Fruit fly (Drosophila melanogaster): Measurements from ENCODE around the gene Or10a.

Gene Or10a

DNA sequence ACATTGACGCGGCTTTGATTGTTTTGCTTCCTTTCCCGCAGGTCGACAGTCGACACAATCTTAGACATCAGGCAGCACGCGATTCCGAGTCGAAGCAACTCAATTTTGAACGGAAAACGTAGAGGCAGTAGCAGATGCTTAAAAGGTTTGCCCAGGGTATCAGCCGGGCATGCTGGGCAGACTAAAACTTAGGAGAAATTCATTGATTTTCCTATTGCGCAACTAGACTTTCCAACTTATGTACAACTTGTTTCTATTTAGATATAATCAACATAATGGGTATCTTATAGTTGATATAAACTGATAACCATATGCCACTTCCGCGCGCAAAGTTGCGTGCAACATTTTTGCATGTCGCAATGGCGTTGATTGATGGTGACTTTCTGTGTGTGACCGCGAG lies 49.5 kb upstream of the Or10a start (continued):
- peak; percentile 5 for TF ChIP-seq Xbp1 (GFP tag; optimal IDR thresholded peaks at IDR 0.05)
- no peak for TF ChIP-seq CG8290 (GFP tag; optimal IDR thresholded peaks at IDR 0.05)
- TF ChIP-seq CG8290 (tag; optimal IDR thresholded peaks at IDR 0.05) = peak in 1 of 2 experiments; percentile 25
- no peak for TF ChIP-seq Lpt (GFP tag; optimal IDR thresholded peaks at IDR 0.05)
- peak in 1 of 2 experiments; percentile 34 for TF ChIP-seq Hr51 (GFP tag; optimal IDR thresholded peaks at IDR 0.05)
- TF ChIP-seq dan (GFP tag; IDR thresholded peaks at IDR 0.05) = no peak
- 0 out of 2 replicates have a peak, but pooled peaks have one; percentile 32 for TF ChIP-seq CG14014 (GFP tag; IDR thresholded peaks at IDR 0.05)
- no peak for TF ChIP-seq prd (optimal IDR thresholded peaks at IDR 0.05)
- TF ChIP-seq prd (GFP tag; IDR thresholded peaks at IDR 0.05) = peak; percentile 30; the same call in 2 of the 3 replicates
- peak; percentile 4 for TF ChIP-seq ind (GFP tag; optimal IDR thresholded peaks at IDR 0.05)
- no peak for TF ChIP-seq Nf-YB (GFP tag; optimal IDR thresholded peaks at IDR 0.05)
- TF ChIP-seq ERR (GFP tag; optimal IDR thresholded peaks at IDR 0.05) = no peak
- TF ChIP-seq CG2202 (tag; optimal IDR thresholded peaks at IDR 0.05) = no peak
- TF ChIP-seq mam (GFP tag; optimal IDR thresholded peaks at IDR 0.05) = peak; percentile 22

DNA sequence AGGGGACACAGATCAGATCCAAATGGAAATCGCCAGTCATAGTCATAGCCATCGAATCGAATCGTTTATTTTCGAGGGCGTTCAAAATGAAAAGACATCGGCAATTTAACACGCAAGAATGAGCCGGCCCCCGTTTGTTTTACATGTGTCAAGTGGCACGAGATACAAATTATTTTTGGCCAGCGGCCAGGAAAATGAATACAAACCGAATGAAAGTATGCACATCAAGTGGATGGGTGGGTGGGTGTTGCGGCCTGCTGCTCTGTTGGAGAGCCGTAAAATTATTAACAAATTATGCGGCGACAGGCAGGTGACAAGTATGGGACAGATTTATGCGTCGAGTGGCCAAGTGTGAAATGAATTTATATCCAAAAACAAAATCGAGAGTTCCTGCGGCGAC lies 46.8 kb upstream of the Or10a start:
- TF ChIP-seq HLH4C (GFP tag; IDR thresholded peaks at IDR 0.05; ENCODE audit: partially characterized antibody) (no peak), corto (GFP tag; optimal IDR thresholded peaks at IDR 0.05) (no peak), chinmo (GFP tag; IDR thresholded peaks at IDR 0.05; ENCODE audit: partially characterized antibody) (0 out of 4 replicates have a peak, but pooled peaks have one; percentile 23), Lhr (GFP tag; optimal IDR thresholded peaks at IDR 0.05) (no peak), CG15269 (tag; optimal IDR thresholded peaks at IDR 0.05) (no peak), MBD-R2 (GFP tag; IDR thresholded peaks at IDR 0.05) (no peak), CG9817 (tag; optimal IDR thresholded peaks at IDR 0.05) (no peak), Oaz (GFP tag; IDR thresholded peaks at IDR 0.05) (no peak), CG1792 (GFP tag; optimal IDR thresholded peaks at IDR 0.05) (no peak), CG11398 (GFP tag; optimal IDR thresholded peaks at IDR 0.05) (no peak), Chrac-16 (GFP tag; optimal IDR thresholded peaks at IDR 0.05) (no peak), sr (GFP tag; IDR thresholded peaks at IDR 0.05) (peak; percentile 67; the same call in 2 of the 3 replicates), CG11696 (GFP tag; IDR thresholded peaks at IDR 0.05) (no peak), Dfd (GFP tag; optimal IDR thresholded peaks at IDR 0.05) (no peak), usp (GFP tag; optimal IDR thresholded peaks at IDR 0.05) (no peak), Jarid2 (GFP tag; optimal IDR thresholded peaks at IDR 0.05) (no peak), CG6765 (GFP tag; optimal IDR thresholded peaks at IDR 0.05) (no peak), CG16863 (GFP tag; optimal IDR thresholded peaks at IDR 0.05) (no peak), gcm (GFP tag; optimal IDR thresholded peaks at IDR 0.05) (no peak), CG10209 (GFP tag; optimal IDR thresholded peaks at IDR 0.05) (no peak), CG7928 (GFP tag; optimal IDR thresholded peaks at IDR 0.05) (no peak), CG9876 (GFP tag; optimal IDR thresholded peaks at IDR 0.05) (no peak), gsb-n (tag; optimal IDR thresholded peaks at IDR 0.05) (no peak), cwo (GFP tag; optimal IDR thresholded peaks at IDR 0.05) (peak; percentile 64), vfl (GFP tag; optimal IDR thresholded peaks at IDR 0.05) (no peak), bcd (GFP tag; optimal IDR thresholded peaks at IDR 0.05) (no peak), CG30431 (GFP tag; optimal IDR thresholded peaks at IDR 0.05) (no peak), ERR (GFP tag; optimal IDR thresholded peaks at IDR 0.05) (no peak), CG13894 (tag; optimal IDR thresholded peaks at IDR 0.05) (no peak), H2.0 (GFP tag; IDR thresholded peaks at IDR 0.05) (no peak), pzg (GFP tag; optimal IDR thresholded peaks at IDR 0.05) (no peak), Hr51 (GFP tag; optimal IDR thresholded peaks at IDR 0.05) (no peak), Ravus (GFP tag; IDR thresholded peaks at IDR 0.05) (no peak), CG14050 (GFP tag; IDR thresholded peaks at IDR 0.05) (no peak), vnd (GFP tag; IDR thresholded peaks at IDR 0.05; ENCODE audit: partially characterized antibody) (no peak), z (GFP tag; IDR thresholded peaks at IDR 0.05) (no peak), peb (GFP tag; IDR thresholded peaks at IDR 0.05) (no peak), CG11504 (tag; optimal IDR thresholded peaks at IDR 0.05) (no peak), abd-A (tag; optimal IDR thresholded peaks at IDR 0.05) (peak; percentile 13)
